Comparison of ENCODE assay signal across 1 fruit fly cellular context in genomic region chr3R:14311027-14311426, dm6.
A peak's percentile ranks its signal among the peaks of the same experiment; 100 is the strongest.
TF ChIP-seq lines count a peak whose summit lies in the region.

No protein-coding gene starts in this region.

TF ChIP-seq in whole organism, embryonic, 481 proteins besides CTCF, POLR2A, EP300 and RAD21 (continued from another document):
- TF ChIP-seq CG9797 (GFP tag; optimal IDR thresholded peaks at IDR 0.05; lab: Kevin White, UChicago): no peak
- no peak for TF ChIP-seq Poxn (GFP tag; IDR thresholded peaks at IDR 0.05; lab: Robert Waterston, UW)
- no peak for TF ChIP-seq CG10543 (GFP tag; optimal IDR thresholded peaks at IDR 0.05; lab: Kevin White, UChicago)
- no peak for TF ChIP-seq Nf-YC (tag; optimal IDR thresholded peaks at IDR 0.05; lab: Kevin White, UChicago)
- TF ChIP-seq CG6654 (GFP tag; optimal IDR thresholded peaks at IDR 0.05; lab: Kevin White, UChicago): no peak
- TF ChIP-seq tin (GFP tag; optimal IDR thresholded peaks at IDR 0.05; lab: Kevin White, UChicago): no peak
- TF ChIP-seq CG6683 (GFP tag; optimal IDR thresholded peaks at IDR 0.05; lab: Kevin White, UChicago): no peak
- TF ChIP-seq her (GFP tag; optimal IDR thresholded peaks at IDR 0.05; lab: Kevin White, UChicago): no peak
- TF ChIP-seq CG4328 (GFP tag; optimal IDR thresholded peaks at IDR 0.05; lab: Kevin White, UChicago): no peak
- TF ChIP-seq CG4820 (GFP tag; optimal IDR thresholded peaks at IDR 0.05; lab: Kevin White, UChicago): no peak
- TF ChIP-seq yki (optimal IDR thresholded peaks at IDR 0.05; lab: Kevin White, UChicago): no peak
- TF ChIP-seq CG13894 (tag; optimal IDR thresholded peaks at IDR 0.05; lab: Kevin White, UChicago): no peak
- TF ChIP-seq CG3726 (GFP tag; IDR thresholded peaks at IDR 0.05; lab: Robert Waterston, UW): no peak
- peak; percentile 25 for TF ChIP-seq CG9727 (GFP tag; optimal IDR thresholded peaks at IDR 0.05; lab: Kevin White, UChicago)
- no peak for TF ChIP-seq CG12942 (GFP tag; optimal IDR thresholded peaks at IDR 0.05; lab: Kevin White, UChicago)
- TF ChIP-seq tx (GFP tag; optimal IDR thresholded peaks at IDR 0.05; lab: Kevin White, UChicago): no peak
- no peak for TF ChIP-seq CG17385 (GFP tag; optimal IDR thresholded peaks at IDR 0.05; lab: Kevin White, UChicago)
- TF ChIP-seq CG11456 (GFP tag; IDR thresholded peaks at IDR 0.05; lab: Robert Waterston, UW): no peak
- TF ChIP-seq z (GFP tag; IDR thresholded peaks at IDR 0.05; lab: Robert Waterston, UW): no peak
- TF ChIP-seq Atf-2 (GFP tag; optimal IDR thresholded peaks at IDR 0.05; lab: Kevin White, UChicago): no peak
- no peak for TF ChIP-seq aop (GFP tag; IDR thresholded peaks at IDR 0.05; lab: Robert Waterston, UW)
- TF ChIP-seq pita (GFP tag; optimal IDR thresholded peaks at IDR 0.05; lab: Kevin White, UChicago): no peak
- TF ChIP-seq zfh2 (GFP tag; optimal IDR thresholded peaks at IDR 0.05; lab: Kevin White, UChicago): no peak
- TF ChIP-seq CG17802 (tag; optimal IDR thresholded peaks at IDR 0.05; lab: Kevin White, UChicago): no peak
- no peak for TF ChIP-seq shn (GFP tag; optimal IDR thresholded peaks at IDR 0.05; lab: Kevin White, UChicago)
- no peak for TF ChIP-seq gt (GFP tag; IDR thresholded peaks at IDR 0.05; lab: Robert Waterston, UW)
- peak; percentile 18 for TF ChIP-seq Fer3 (tag; optimal IDR thresholded peaks at IDR 0.05; lab: Kevin White, UChicago)
- no peak for TF ChIP-seq NFAT (GFP tag; IDR thresholded peaks at IDR 0.05; lab: Robert Waterston, UW)
- no peak for TF ChIP-seq schlank (tag; optimal IDR thresholded peaks at IDR 0.05; lab: Kevin White, UChicago)
- TF ChIP-seq bab2 (GFP tag; optimal IDR thresholded peaks at IDR 0.05; lab: Kevin White, UChicago): no peak
- no peak for TF ChIP-seq hbn (GFP tag; IDR thresholded peaks at IDR 0.05; lab: Robert Waterston, UW; ENCODE audit: partially characterized antibody)
- TF ChIP-seq CG2199 (GFP tag; IDR thresholded peaks at IDR 0.05; lab: Robert Waterston, UW): no peak
- no peak for TF ChIP-seq lab (GFP tag; optimal IDR thresholded peaks at IDR 0.05; lab: Kevin White, UChicago)
- TF ChIP-seq Taf1 (GFP tag; IDR thresholded peaks at IDR 0.05; lab: Robert Waterston, UW): 0 out of 2 replicates have a peak, but pooled peaks have one; percentile 18
- no peak for TF ChIP-seq bigmax (GFP tag; optimal IDR thresholded peaks at IDR 0.05; lab: Kevin White, UChicago)
- no peak for TF ChIP-seq CG5180 (GFP tag; optimal IDR thresholded peaks at IDR 0.05; lab: Kevin White, UChicago)
- TF ChIP-seq CG4360 (GFP tag; IDR thresholded peaks at IDR 0.05; lab: Robert Waterston, UW): no peak
- TF ChIP-seq cg (GFP tag; optimal IDR thresholded peaks at IDR 0.05; lab: Kevin White, UChicago): no peak
- no peak for TF ChIP-seq ap (GFP tag; IDR thresholded peaks at IDR 0.05; lab: Robert Waterston, UW)
- TF ChIP-seq HLHmδ (GFP tag; optimal IDR thresholded peaks at IDR 0.05; lab: Kevin White, UChicago): no peak
- TF ChIP-seq CG14667 (GFP tag; IDR thresholded peaks at IDR 0.05; lab: Robert Waterston, UW): no peak
- TF ChIP-seq ac (GFP tag; optimal IDR thresholded peaks at IDR 0.05; lab: Kevin White, UChicago): no peak
- no peak for TF ChIP-seq unpg (GFP tag; optimal IDR thresholded peaks at IDR 0.05; lab: Kevin White, UChicago)
- no peak for TF ChIP-seq zf30C (GFP tag; optimal IDR thresholded peaks at IDR 0.05; lab: Kevin White, UChicago)
- no peak for TF ChIP-seq so (GFP tag; IDR thresholded peaks at IDR 0.05; lab: Robert Waterston, UW)
- TF ChIP-seq br (optimal IDR thresholded peaks at IDR 0.05; lab: Kevin White, UChicago): no peak
- TF ChIP-seq psq (GFP tag; optimal IDR thresholded peaks at IDR 0.05; lab: Kevin White, UChicago): no peak
- peak; percentile 8 for TF ChIP-seq nmo (GFP tag; optimal IDR thresholded peaks at IDR 0.05; lab: Kevin White, UChicago)
- TF ChIP-seq klu (GFP tag; IDR thresholded peaks at IDR 0.05; lab: Robert Waterston, UW): peak; percentile 18; the same call in 1 of the 2 replicates
- TF ChIP-seq CG5953 (GFP tag; IDR thresholded peaks at IDR 0.05; lab: Robert Waterston, UW): no peak
- no peak for TF ChIP-seq p53 (GFP tag; optimal IDR thresholded peaks at IDR 0.05; lab: Kevin White, UChicago)
- no peak for TF ChIP-seq B-H2 (GFP tag; optimal IDR thresholded peaks at IDR 0.05; lab: Kevin White, UChicago)
- peak; percentile 61; the same call in 1 of the 3 replicates for TF ChIP-seq CG11695 (GFP tag; IDR thresholded peaks at IDR 0.05; lab: Robert Waterston, UW)
- peak; percentile 52; the same call in 1 of the 2 replicates for TF ChIP-seq CG9932 (GFP tag; IDR thresholded peaks at IDR 0.05; lab: Robert Waterston, UW)
- no peak for TF ChIP-seq Atf6 (GFP tag; IDR thresholded peaks at IDR 0.05; lab: Robert Waterston, UW)
- no peak for TF ChIP-seq CG13424 (tag; optimal IDR thresholded peaks at IDR 0.05; lab: Kevin White, UChicago)
- TF ChIP-seq CG18262 (tag; optimal IDR thresholded peaks at IDR 0.05; lab: Kevin White, UChicago): peak; percentile 51
- TF ChIP-seq dysf (GFP tag; IDR thresholded peaks at IDR 0.05; lab: Robert Waterston, UW): peak; percentile 58; the same call in 2 of the 3 replicates
- TF ChIP-seq Awh (GFP tag; IDR thresholded peaks at IDR 0.05; lab: Robert Waterston, UW): no peak
- no peak for TF ChIP-seq CG10431 (GFP tag; optimal IDR thresholded peaks at IDR 0.05; lab: Kevin White, UChicago)
- TF ChIP-seq cwo (GFP tag; optimal IDR thresholded peaks at IDR 0.05; lab: Kevin White, UChicago): no peak
- TF ChIP-seq CG17912 (GFP tag; optimal IDR thresholded peaks at IDR 0.05; lab: Kevin White, UChicago): no peak
- TF ChIP-seq ab (GFP tag; optimal IDR thresholded peaks at IDR 0.05; lab: Kevin White, UChicago): no peak
- no peak for TF ChIP-seq slp2 (GFP tag; optimal IDR thresholded peaks at IDR 0.05; lab: Kevin White, UChicago)
- no peak for TF ChIP-seq repo (GFP tag; optimal IDR thresholded peaks at IDR 0.05; lab: Kevin White, UChicago)
- no peak for TF ChIP-seq CG7745 (tag; optimal IDR thresholded peaks at IDR 0.05; lab: Kevin White, UChicago)
- TF ChIP-seq dmrt11E (tag; optimal IDR thresholded peaks at IDR 0.05; lab: Kevin White, UChicago): peak; percentile 16
- TF ChIP-seq lola (GFP tag; optimal IDR thresholded peaks at IDR 0.05; lab: Kevin White, UChicago): peak in 1 of 3 experiments; percentile 12
TF ChIP-seq in whole organism, embryonic: peak in this region for 68.
